Worm (Caenorhabditis elegans) whole organism, L3 larva: Measurements from ENCODE around the gene sbsp-1.
A peak's percentile ranks its signal among the peaks of the same experiment; 100 is the strongest.

Experiments
- R02D3.7 ChIP-seq: fragments of 150-350 bp; optimal IDR thresholded peaks from 2 replicates; lab custom pipeline; 2014; ENCODE audit warnings: missing biosample characterization, missing genetic modification characterization
- ZK546.5 ChIP-seq: sonication (generic microtip); optimal IDR thresholded peaks from 2 replicates; lab custom pipeline; 2017; ENCODE audit warnings: missing biosample characterization, missing genetic modification characterization
- ama-1 ChIP-seq: fragments of 150-350 bp; optimal IDR thresholded peaks from 2 replicates; lab custom pipeline; 2018
- ceh-16 ChIP-seq: sonication (generic microtip); optimal IDR thresholded peaks from 2 replicates; lab custom pipeline; 2017; ENCODE audit warnings: missing biosample characterization, missing genetic modification characterization
- ceh-82 ChIP-seq: fragments of 150-350 bp; optimal IDR thresholded peaks from 2 replicates; lab custom pipeline; 2014; ENCODE audit warnings: missing biosample characterization, missing genetic modification characterization
- ceh-9 ChIP-seq: sonication (generic microtip); optimal IDR thresholded peaks from 2 replicates; lab custom pipeline; 2018; ENCODE audit warnings: missing biosample characterization, missing genetic modification characterization
- daf-12 ChIP-seq: fragments of 150-350 bp; optimal IDR thresholded peaks from 2 replicates; lab custom pipeline; 2014; ENCODE audit warnings: missing biosample characterization, missing genetic modification reagents, missing genetic modification characterization
- egl-27 ChIP-seq: sonication (generic microtip); optimal IDR thresholded peaks from 4 replicates; lab custom pipeline; 2017; ENCODE audit warnings: missing biosample characterization, missing genetic modification reagents, missing genetic modification characterization
- egl-5 ChIP-seq: fragments of 150-350 bp; optimal IDR thresholded peaks from 2 replicates; lab custom pipeline; 2017; ENCODE audit warnings: missing biosample characterization, missing genetic modification reagents, missing genetic modification characterization, inconsistent platforms
- elt-1 ChIP-seq: fragments of 150-350 bp; optimal IDR thresholded peaks from 2 replicates; lab custom pipeline; 2014; ENCODE audit warnings: missing biosample characterization, missing genetic modification characterization
- elt-2 ChIP-seq: sonication (generic microtip); optimal IDR thresholded peaks from 2 replicates; lab custom pipeline; 2016; ENCODE audit warnings: missing genetic modification reagents, mild to moderate bottlenecking, missing genetic modification characterization, missing compliant biosample characterization
- fkh-2 ChIP-seq: fragments of 150-350 bp; optimal IDR thresholded peaks from 2 replicates; lab custom pipeline; 2014; ENCODE audit warnings: missing biosample characterization, missing genetic modification reagents, missing genetic modification characterization
- fos-1 ChIP-seq: fragments of 150-350 bp; optimal IDR thresholded peaks from 2 replicates; lab custom pipeline; 2014; ENCODE audit warnings: missing biosample characterization, missing genetic modification characterization
- jun-1 ChIP-seq: fragments of 150-350 bp; optimal IDR thresholded peaks from 2 replicates; lab custom pipeline; 2014; ENCODE audit warnings: missing biosample characterization, missing genetic modification reagents, missing genetic modification characterization
- lin-39 ChIP-seq: fragments of 150-350 bp; optimal IDR thresholded peaks from 2 replicates; lab custom pipeline; 2018; ENCODE audit warnings: missing biosample characterization, missing genetic modification reagents, missing genetic modification characterization
- mdl-1 ChIP-seq: fragments of 150-350 bp; optimal IDR thresholded peaks from 2 replicates; lab custom pipeline; 2014; ENCODE audit warnings: missing biosample characterization, missing genetic modification characterization
- mml-1 ChIP-seq: fragments of 150-350 bp; sonication (generic microtip); optimal IDR thresholded peaks from 3 replicates; lab custom pipeline; 2014; ENCODE audit warnings: missing biosample characterization, missing genetic modification characterization
- nfya-1 ChIP-seq: sonication (generic microtip); optimal IDR thresholded peaks from 2 replicates; lab custom pipeline; 2017; ENCODE audit warnings: missing genetic modification characterization, mild to moderate bottlenecking, missing compliant biosample characterization, antibody characterized with exemption, moderate library complexity; ENCODE audit not compliant: insufficient read depth
- nhr-11 ChIP-seq: fragments of 150-350 bp; optimal IDR thresholded peaks from 2 replicates; lab custom pipeline; 2014; ENCODE audit warnings: missing biosample characterization, missing genetic modification characterization
- nhr-23 ChIP-seq: fragments of 150-350 bp; optimal IDR thresholded peaks from 2 replicates; lab custom pipeline; 2014; ENCODE audit warnings: missing biosample characterization, missing genetic modification reagents, missing genetic modification characterization
- nhr-237 ChIP-seq: fragments of 150-350 bp; optimal IDR thresholded peaks from 2 replicates; lab custom pipeline; 2014; ENCODE audit warnings: missing biosample characterization, missing genetic modification characterization
- nhr-25 ChIP-seq: sonication (generic microtip); optimal IDR thresholded peaks from 2 replicates; lab custom pipeline; 2017; ENCODE audit warnings: missing biosample characterization, missing genetic modification characterization
- nhr-28 ChIP-seq: fragments of 150-350 bp; optimal IDR thresholded peaks from 2 replicates; lab custom pipeline; 2014; ENCODE audit warnings: missing biosample characterization, missing genetic modification characterization
- nhr-43 ChIP-seq: sonication (generic microtip); optimal IDR thresholded peaks from 2 replicates; lab custom pipeline; 2016; ENCODE audit warnings: mild to moderate bottlenecking, missing genetic modification characterization, missing compliant biosample characterization; ENCODE audit not compliant: poor library complexity, severe bottlenecking
- nhr-76 ChIP-seq: fragments of 150-350 bp; sonication (generic microtip); optimal IDR thresholded peaks from 5 replicates; lab custom pipeline; 2014; ENCODE audit warnings: missing biosample characterization, missing genetic modification characterization
- nhr-77 ChIP-seq: fragments of 150-350 bp; optimal IDR thresholded peaks from 2 replicates; lab custom pipeline; 2014; ENCODE audit warnings: missing biosample characterization, missing genetic modification characterization
- pha-4 ChIP-seq: fragments of 150-350 bp; optimal IDR thresholded peaks from 2 replicates; lab custom pipeline; 2014; ENCODE audit warnings: missing biosample characterization, missing genetic modification reagents, missing genetic modification characterization
- pqm-1 ChIP-seq: fragments of 150-350 bp; optimal IDR thresholded peaks from 2 replicates; lab custom pipeline; 2017; ENCODE audit warnings: missing biosample characterization, missing genetic modification characterization, inconsistent platforms
- sea-2 ChIP-seq: fragments of 150-350 bp; sonication (generic microtip); optimal IDR thresholded peaks from 4 replicates; lab custom pipeline; 2014; ENCODE audit warnings: missing biosample characterization, missing genetic modification reagents, missing genetic modification characterization
- tbx-2 ChIP-seq: sonication (generic microtip); optimal IDR thresholded peaks from 2 replicates; lab custom pipeline; 2016; ENCODE audit warnings: mild to moderate bottlenecking, missing genetic modification characterization, missing compliant biosample characterization
- unc-39 ChIP-seq: sonication (generic microtip); optimal IDR thresholded peaks from 4 replicates; lab custom pipeline; 2017; ENCODE audit warnings: missing biosample characterization, missing genetic modification characterization
- unc-62 ChIP-seq: fragments of 150-350 bp; sonication (generic microtip); optimal IDR thresholded peaks from 4 replicates; lab custom pipeline; 2014; ENCODE audit warnings: missing biosample characterization, missing genetic modification reagents, missing genetic modification characterization
- ztf-11 ChIP-seq: fragments of 150-350 bp; optimal IDR thresholded peaks from 2 replicates; lab custom pipeline; 2014; ENCODE audit warnings: missing biosample characterization, missing genetic modification characterization
- ztf-4 ChIP-seq: fragments of 150-350 bp; optimal IDR thresholded peaks from 2 replicates; lab custom pipeline; 2014; ENCODE audit warnings: missing biosample characterization, missing genetic modification characterization

Gene sbsp-1

ce11 chrIII:10818364-10818763 lies 14.4 kb upstream of the sbsp-1 start (continued):
- TF ChIP-seq nfya-1 (peak; percentile 75), mdl-1 (tag; lab: Kevin White, UChicago) (no peak), ceh-16 (tag; lab: Kevin White, UChicago) (no peak), daf-12 (no peak), nhr-23 (tag; lab: Kevin White, UChicago) (peak; percentile 82), nhr-25 (tag; lab: Kevin White, UChicago) (peak; percentile 77), egl-5 (tag; lab: Kevin White, UChicago) (no peak)

ce11 chrIII:10819257-10819656 lies 13.5 kb upstream of the sbsp-1 start:
- TF ChIP-seq lin-39 (tag; lab: Kevin White, UChicago): no peak
- no peak for TF ChIP-seq unc-62 (GFP tag; lab: Kevin White, UChicago)
- TF ChIP-seq nhr-76: no peak
- TF ChIP-seq nhr-43 (tag; lab: Kevin White, UChicago): no peak
- no peak for TF ChIP-seq nhr-28
- TF ChIP-seq elt-2 (tag; lab: Kevin White, UChicago): peak; percentile 50
- no peak for TF ChIP-seq R02D3.7 (tag; lab: Kevin White, UChicago)
- TF ChIP-seq ama-1 (lab: Kevin White, UChicago): peak; percentile 22
- TF ChIP-seq fos-1 (tag; lab: Kevin White, UChicago): no peak
- no peak for TF ChIP-seq nhr-11
- no peak for TF ChIP-seq tbx-2
- TF ChIP-seq ceh-9: no peak
- no peak for TF ChIP-seq daf-12
- no peak for TF ChIP-seq ztf-11
- TF ChIP-seq elt-1 (tag; lab: Kevin White, UChicago): no peak
- no peak for TF ChIP-seq nhr-23 (tag; lab: Kevin White, UChicago)
- TF ChIP-seq pha-4 (tag; lab: Kevin White, UChicago): peak; percentile 34
- no peak for TF ChIP-seq nhr-237 (tag; lab: Kevin White, UChicago)

- TF ChIP-seq egl-5 (tag; lab: Kevin White, UChicago) (peak; percentile 5), ama-1 (lab: Kevin White, UChicago) (peak; percentile 7), lin-39 (tag; lab: Kevin White, UChicago) (peak; percentile 29), ztf-4 (tag; lab: Kevin White, UChicago) (no peak), pqm-1 (tag; lab: Kevin White, UChicago) (no peak), nhr-11 (peak; percentile 83), nfya-1 (peak; percentile 57), ZK546.5 (tag; lab: Kevin White, UChicago) (no peak), elt-1 (tag; lab: Kevin White, UChicago) (no peak), nhr-76 (no peak), unc-39 (tag; lab: Kevin White, UChicago) (no peak), ztf-11 (no peak), daf-12 (no peak), ceh-9 (no peak), sea-2 (GFP tag; lab: Kevin White, UChicago) (no peak)
Measured at ce11 chrIII:10819778-10820177, 13.0 kb upstream of the sbsp-1 start.

- TF ChIP-seq pqm-1 (tag; lab: Kevin White, UChicago) (peak; percentile 68), ceh-82 (tag; lab: Kevin White, UChicago) (no peak), pha-4 (tag; lab: Kevin White, UChicago) (peak; percentile 14), nfya-1 (no peak), fkh-2 (tag; lab: Kevin White, UChicago) (no peak), nhr-77 (no peak), egl-27 (no peak), ztf-4 (tag; lab: Kevin White, UChicago) (no peak), elt-2 (tag; lab: Kevin White, UChicago) (peak; percentile 67), tbx-2 (no peak), R02D3.7 (tag; lab: Kevin White, UChicago) (no peak), nhr-28 (no peak)
- TF ChIP-seq, all 47 proteins: peak for 3
Measured at ce11 chrIII:10820592-10821242, 12.0 kb upstream of the sbsp-1 start.

- TF ChIP-seq mml-1 (tag; lab: Kevin White, UChicago) (no peak), elt-2 (tag; lab: Kevin White, UChicago) (peak; percentile 98), pqm-1 (tag; lab: Kevin White, UChicago) (peak; percentile 81), pha-4 (tag; lab: Kevin White, UChicago) (peak; percentile 34), jun-1 (tag; lab: Kevin White, UChicago) (peak; percentile 47)
Measured at ce11 chrIII:10822494-10823113, 10.1 kb upstream of the sbsp-1 start.
